Worm (Caenorhabditis elegans): ENCODE results near the gene morc-1.
"Not testable (repeated sequence)": the region's sequence is repeated elsewhere in the genome, so short reads cannot be mapped to it uniquely, and the experiment has no call there.

morc-1 gene

ce11 chrIII:5214162-5214561 is 7.5 kb upstream of the morc-1 start:
- TF ChIP-seq nhr-77 (tag; optimal IDR thresholded peaks at IDR 0.05) = no peak
- TF ChIP-seq lin-39 (tag; optimal IDR thresholded peaks at IDR 0.05) = no peak
- TF ChIP-seq unc-39 (tag; optimal IDR thresholded peaks at IDR 0.05) = no peak
- no peak for TF ChIP-seq unc-55 (GFP tag; optimal IDR thresholded peaks at IDR 0.05)
- no peak for TF ChIP-seq sma-9 (GFP tag; optimal IDR thresholded peaks at IDR 0.05)
- no peak for TF ChIP-seq sma-9 (tag; optimal IDR thresholded peaks at IDR 0.05)
- no peak for TF ChIP-seq nhr-6 (tag; optimal IDR thresholded peaks at IDR 0.05)
- TF ChIP-seq nhr-11 (tag; optimal IDR thresholded peaks at IDR 0.05) = no peak
- no peak for TF ChIP-seq ceh-82 (tag; optimal IDR thresholded peaks at IDR 0.05)
- no peak for TF ChIP-seq fos-1 (tag; optimal IDR thresholded peaks at IDR 0.05)

- TF ChIP-seq nhr-21 (tag; optimal IDR thresholded peaks at IDR 0.05) (peak; percentile 65), unc-55 (GFP tag; optimal IDR thresholded peaks at IDR 0.05) (peak; percentile 10), sma-9 (GFP tag; optimal IDR thresholded peaks at IDR 0.05) (peak; percentile 52), fos-1 (tag; optimal IDR thresholded peaks at IDR 0.05) (peak; percentile 63), lsy-2 (tag; optimal IDR thresholded peaks at IDR 0.05) (peak in 1 of 2 experiments; percentile 58), gmeb-1 (tag; optimal IDR thresholded peaks at IDR 0.05) (peak; percentile 21), nhr-129 (tag; optimal IDR thresholded peaks at IDR 0.05) (peak; percentile 37), lin-13 (GFP tag; optimal IDR thresholded peaks at IDR 0.05) (peak; percentile 25), crh-2 (tag; optimal IDR thresholded peaks at IDR 0.05) (peak; percentile 18), F13H6.1 (tag; optimal IDR thresholded peaks at IDR 0.05) (peak; percentile 58), egl-27 (tag; optimal IDR thresholded peaks at IDR 0.05) (peak; percentile 7)
- TF ChIP-seq sma-9 (tag; optimal IDR thresholded peaks at IDR 0.05) = not testable (repeated sequence)
Measured at ce11 chrIII:5211137-5211648, 4.5 kb upstream of the morc-1 start.

DNA sequence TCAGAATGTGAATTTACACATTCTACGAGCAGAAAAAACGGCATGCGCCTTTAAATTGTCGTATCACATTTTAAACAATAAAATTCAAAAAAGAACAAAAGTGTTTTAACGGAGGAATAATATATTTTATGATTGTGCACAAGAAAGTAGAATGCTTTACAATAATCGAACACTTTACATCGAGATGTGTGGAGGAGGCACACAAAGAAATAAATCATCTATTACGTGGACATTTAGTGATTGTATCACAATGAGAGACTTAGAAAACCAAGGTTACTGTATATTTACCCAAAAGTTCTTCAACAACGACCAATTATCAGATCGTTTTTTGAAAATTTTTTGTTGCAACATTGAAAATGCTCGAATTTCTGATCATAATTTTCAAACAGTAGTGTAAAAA is 3.6 kb upstream of the morc-1 start:
- TF ChIP-seq nhr-10 (tag; optimal IDR thresholded peaks at IDR 0.05) = no peak
- no peak for TF ChIP-seq elt-1 (tag; optimal IDR thresholded peaks at IDR 0.05)
- TF ChIP-seq unc-55 (GFP tag; optimal IDR thresholded peaks at IDR 0.05) = no peak
- TF ChIP-seq nhr-12 (tag; optimal IDR thresholded peaks at IDR 0.05) = no peak
- TF ChIP-seq crh-2 (tag; optimal IDR thresholded peaks at IDR 0.05) = no peak
- no peak for TF ChIP-seq elt-3 (tag; optimal IDR thresholded peaks at IDR 0.05)
- no peak for TF ChIP-seq aly-2 (tag; optimal IDR thresholded peaks at IDR 0.05)
- TF ChIP-seq sem-4 (tag; optimal IDR thresholded peaks at IDR 0.05) = no peak
- TF ChIP-seq F13H6.1 (tag; optimal IDR thresholded peaks at IDR 0.05) = no peak
- no peak for TF ChIP-seq nhr-77 (tag; optimal IDR thresholded peaks at IDR 0.05)
- TF ChIP-seq peb-1 (tag; optimal IDR thresholded peaks at IDR 0.05) = no peak
- TF ChIP-seq blmp-1 (tag; optimal IDR thresholded peaks at IDR 0.05; ENCODE audit: insufficient read depth) = no peak
- no peak for TF ChIP-seq ama-1 (optimal IDR thresholded peaks at IDR 0.05)
- TF ChIP-seq fos-1 (tag; optimal IDR thresholded peaks at IDR 0.05) = no peak
- no peak for TF ChIP-seq lin-11 (tag; optimal IDR thresholded peaks at IDR 0.05)
- TF ChIP-seq sma-3 (GFP tag; optimal IDR thresholded peaks at IDR 0.05) = no peak
- no peak for TF ChIP-seq mab-5 (tag; optimal IDR thresholded peaks at IDR 0.05)
- TF ChIP-seq nhr-6 (tag; optimal IDR thresholded peaks at IDR 0.05) = no peak

ce11 chrIII:5208992-5209391 is 2.3 kb upstream of the morc-1 start, which contains the start of gene syx-16:
syx-16 (minus strand) TSS chrIII:5209109.
- TF ChIP-seq snpc-4 (tag; optimal IDR thresholded peaks at IDR 0.05) (no peak), lsy-2 (tag; optimal IDR thresholded peaks at IDR 0.05) (peak in 1 of 2 experiments; percentile 8)

ce11 chrIII:5203310-5203709 is 3.4 kb downstream of the morc-1 start:
- no peak for TF ChIP-seq snpc-4 (tag; optimal IDR thresholded peaks at IDR 0.05)
- TF ChIP-seq ZK546.5 (tag; optimal IDR thresholded peaks at IDR 0.05) = no peak
- no peak for TF ChIP-seq nhr-237 (tag; optimal IDR thresholded peaks at IDR 0.05)
- TF ChIP-seq ztf-11 (tag; optimal IDR thresholded peaks at IDR 0.05) = no peak
- TF ChIP-seq nhr-21 (tag; optimal IDR thresholded peaks at IDR 0.05) = no peak
- TF ChIP-seq alr-1 (tag; optimal IDR thresholded peaks at IDR 0.05) = no peak
- TF ChIP-seq C34F6.9 (tag; optimal IDR thresholded peaks at IDR 0.05) = no peak
- no peak for TF ChIP-seq sem-4 (tag; optimal IDR thresholded peaks at IDR 0.05)
- TF ChIP-seq nhr-10 (tag; optimal IDR thresholded peaks at IDR 0.05) = no peak

Data from whole organism, L2 larva.